Fruit fly (Drosophila melanogaster) whole organism, wandering third instar larva: Measurements from ENCODE around the gene CG8673.

ENCODE experiments used
- Abd-B ChIP-seq: fragments of >200 bp; optimal IDR thresholded peaks from 2 replicates; lab custom pipeline; 2017; ENCODE audit warnings: missing biosample characterization, missing genetic modification characterization
- CG9705 ChIP-seq: fragments of 200-800 bp; sonication (Bioruptor generic); optimal IDR thresholded peaks from 2 replicates; lab custom pipeline; 2018; ENCODE audit warnings: missing biosample characterization, mild to moderate bottlenecking, missing genetic modification characterization
- CrebA ChIP-seq: fragments of 200-800 bp; sonication (Bioruptor generic); optimal IDR thresholded peaks from 2 replicates; lab custom pipeline; 2016; ENCODE audit warnings: missing biosample characterization, mild to moderate bottlenecking, missing genetic modification characterization, borderline replicate concordance
- Dif ChIP-seq: fragments of 200-275, 200-300 bp; sonication (Bioruptor generic); optimal IDR thresholded peaks from 2 replicates; lab custom pipeline; 2018; ENCODE audit warnings: missing biosample characterization, missing genetic modification characterization; ENCODE audit not compliant: partially characterized antibody
- GATAd ChIP-seq: sonication (Bioruptor generic); optimal IDR thresholded peaks from 2 replicates; lab custom pipeline; 2016; ENCODE audit warnings: missing biosample characterization, missing genetic modification characterization
- HLH106 ChIP-seq: fragments of 200-800 bp; optimal IDR thresholded peaks from 3 replicates; lab custom pipeline; 2019; ENCODE audit warnings: missing biosample characterization, mild to moderate bottlenecking, missing genetic modification characterization, moderate library complexity
- Hnf4 ChIP-seq: fragments of 200-800 bp; sonication (Bioruptor generic); optimal IDR thresholded peaks from 2 replicates; lab custom pipeline; 2016; ENCODE audit warnings: missing biosample characterization, mild to moderate bottlenecking, missing genetic modification characterization
- Hr78 ChIP-seq: fragments of >200 bp; optimal IDR thresholded peaks from 2 replicates; lab custom pipeline; 2017; ENCODE audit warnings: missing biosample characterization, missing genetic modification characterization
- Hr83 ChIP-seq: fragments of 200-300 bp; sonication (Bioruptor generic); optimal IDR thresholded peaks from 2 replicates; lab custom pipeline; 2016; ENCODE audit warnings: missing biosample characterization, mild to moderate bottlenecking, missing genetic modification characterization, moderate library complexity; ENCODE audit not compliant: poor library complexity, severe bottlenecking
- Jra ChIP-seq: sonication (Bioruptor generic); optimal IDR thresholded peaks from 2 replicates; lab custom pipeline; 2016; ENCODE audit warnings: missing biosample characterization, missing genetic modification characterization
- Mio ChIP-seq: sonication (Bioruptor generic); optimal IDR thresholded peaks from 2 replicates; lab custom pipeline; 2016; ENCODE audit warnings: missing biosample characterization, missing genetic modification characterization
- OdsH ChIP-seq: fragments of 200-800 bp; sonication (Bioruptor generic); optimal IDR thresholded peaks from 2 replicates; lab custom pipeline; 2016; ENCODE audit warnings: missing biosample characterization, mild to moderate bottlenecking, missing genetic modification characterization
- Rel ChIP-seq, 2 experiments: fragments of 200-800 bp; sonication (Bioruptor generic) in 1 of 2; optimal IDR thresholded peaks; 2 replicates in 1 of 2; 3 replicates in 1 of 2; lab custom pipeline; 2016 to 2019; ENCODE audit warnings: mild to moderate bottlenecking in 2 of 2, missing biosample characterization in 2 of 2, missing genetic modification characterization in 2 of 2, moderate library complexity in 1 of 2
- Sp1 ChIP-seq: fragments of 200-800 bp; sonication (Bioruptor generic); optimal IDR thresholded peaks from 3 replicates; lab custom pipeline; 2019; ENCODE audit warnings: missing biosample characterization, mild to moderate bottlenecking, missing genetic modification characterization, moderate library complexity
- ey ChIP-seq: fragments of 200-800 bp; sonication (Bioruptor generic); optimal IDR thresholded peaks from 2 replicates; lab custom pipeline; 2016; ENCODE audit warnings: missing biosample characterization, missing genetic modification characterization
- foxo ChIP-seq, 2 experiments: fragments of 200-800 bp; sonication (Bioruptor generic); optimal IDR thresholded peaks; 2 replicates in 1 of 2; 3 replicates in 1 of 2; lab custom pipeline; 2016 to 2017; ENCODE audit warnings: missing biosample characterization in 2 of 2, missing genetic modification characterization in 2 of 2
- fru ChIP-seq: fragments of 200-800 bp; sonication (Bioruptor generic); optimal IDR thresholded peaks from 3 replicates; lab custom pipeline; 2016; ENCODE audit warnings: missing biosample characterization, mild to moderate bottlenecking, missing genetic modification characterization
- h ChIP-seq: fragments of 200-800 bp; sonication (Bioruptor generic); optimal IDR thresholded peaks from 3 replicates; lab custom pipeline; 2016; ENCODE audit warnings: missing biosample characterization, mild to moderate bottlenecking, missing genetic modification characterization
- jim ChIP-seq: fragments of 175-275, 200-325 bp; sonication (Bioruptor generic); optimal IDR thresholded peaks from 2 replicates; lab custom pipeline; 2016; ENCODE audit warnings: missing biosample characterization, mild to moderate bottlenecking, missing genetic modification characterization
- lola ChIP-seq: fragments of >200 bp; optimal IDR thresholded peaks from 2 replicates; lab custom pipeline; 2017; ENCODE audit warnings: missing biosample characterization, missing genetic modification characterization
- psq ChIP-seq: fragments of 200-800 bp; sonication (Bioruptor generic); optimal IDR thresholded peaks from 3 replicates; lab custom pipeline; 2017; ENCODE audit warnings: missing biosample characterization, mild to moderate bottlenecking, missing genetic modification characterization, moderate library complexity
- rgr ChIP-seq: fragments of 200-800 bp; sonication (Bioruptor generic); optimal IDR thresholded peaks from 3 replicates; lab custom pipeline; 2016; ENCODE audit warnings: missing biosample characterization, mild to moderate bottlenecking, missing genetic modification characterization
- sage ChIP-seq: fragments of 200-800 bp; sonication (Bioruptor generic); optimal IDR thresholded peaks from 2 replicates; lab custom pipeline; 2016; ENCODE audit warnings: missing biosample characterization, mild to moderate bottlenecking, missing genetic modification characterization
- sv ChIP-seq: fragments of 200-800 bp; sonication (Bioruptor generic); optimal IDR thresholded peaks from 3 replicates; lab custom pipeline; 2016; ENCODE audit warnings: missing biosample characterization, missing genetic modification characterization
- tai ChIP-seq: sonication (Bioruptor generic); optimal IDR thresholded peaks from 2 replicates; lab custom pipeline; 2016; ENCODE audit warnings: missing biosample characterization, missing genetic modification characterization
- usp ChIP-seq: fragments of >200 bp; optimal IDR thresholded peaks from 2 replicates; lab custom pipeline; 2017; ENCODE audit warnings: missing biosample characterization, missing genetic modification characterization
- woc ChIP-seq: sonication (Bioruptor generic); optimal IDR thresholded peaks from 2 replicates; lab custom pipeline; 2016; ENCODE audit warnings: missing biosample characterization, mild to moderate bottlenecking, missing genetic modification characterization

The CG8673 gene

DNA sequence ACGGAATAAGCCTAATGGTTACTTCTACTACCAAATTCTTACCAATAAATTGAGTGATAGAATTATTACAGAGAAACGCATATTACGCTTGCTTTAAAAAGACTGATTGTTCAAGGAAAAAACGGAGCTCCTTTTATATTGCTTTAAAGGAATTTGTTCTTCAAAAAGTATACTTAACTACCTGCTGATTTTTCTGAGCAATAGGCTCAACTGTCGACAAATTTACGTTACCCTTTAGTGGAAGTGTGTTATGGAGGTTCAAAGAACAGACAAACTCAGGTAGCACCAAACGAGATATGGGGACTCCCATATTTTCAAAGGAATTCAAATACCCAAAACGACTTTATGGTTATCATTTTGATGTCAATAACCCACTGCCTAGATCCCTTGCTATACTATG, 19.8 kb downstream of the CG8673 start, which contains the start of gene CG42762:
CG42762 (minus strand) TSS at position 101 of the 400 bp plus-strand sequence.
- TF ChIP-seq Abd-B (GFP tag; lab: Kevin White, UChicago), result no peak
- no peak for TF ChIP-seq jim
- no peak for TF ChIP-seq Sp1 (GFP tag; lab: Kevin White, UChicago)
- no peak for TF ChIP-seq sage (GFP tag; lab: Kevin White, UChicago)
- TF ChIP-seq CG9705, result no peak
- TF ChIP-seq woc, result no peak
- no peak for TF ChIP-seq Hr78
- TF ChIP-seq ey (GFP tag; lab: Kevin White, UChicago), result no peak
- TF ChIP-seq GATAd (GFP tag; lab: Kevin White, UChicago), result no peak
- no peak for TF ChIP-seq Hr83 (GFP tag; lab: Kevin White, UChicago)
- TF ChIP-seq Dif (GFP tag; lab: Kevin White, UChicago), result no peak
- TF ChIP-seq CrebA (GFP tag; lab: Kevin White, UChicago), result no peak
- no peak for TF ChIP-seq Rel (GFP tag; optimal IDR thresholded peaks at IDR 0.05; lab: Kevin White, UChicago)
- TF ChIP-seq Rel (tag; optimal IDR thresholded peaks at IDR 0.05; lab: Kevin White, UChicago), result no peak
- TF ChIP-seq fru (GFP tag; lab: Kevin White, UChicago), result no peak
- TF ChIP-seq OdsH (GFP tag; lab: Kevin White, UChicago), result no peak
- no peak for TF ChIP-seq psq
- no peak for TF ChIP-seq lola (GFP tag; lab: Kevin White, UChicago)
- no peak for TF ChIP-seq h (GFP tag; lab: Kevin White, UChicago)
- TF ChIP-seq Hnf4, result no peak

- TF ChIP-seq Jra (GFP tag; lab: Kevin White, UChicago), result no peak
- no peak for TF ChIP-seq Hr83 (GFP tag; lab: Kevin White, UChicago)
- peak; percentile 15 for TF ChIP-seq tai (GFP tag; lab: Kevin White, UChicago)
- no peak for TF ChIP-seq CrebA (GFP tag; lab: Kevin White, UChicago)
- TF ChIP-seq Rel (GFP tag; optimal IDR thresholded peaks at IDR 0.05; lab: Kevin White, UChicago), result no peak
- no peak for TF ChIP-seq Rel (tag; optimal IDR thresholded peaks at IDR 0.05; lab: Kevin White, UChicago)
- no peak for TF ChIP-seq Mio
- no peak for TF ChIP-seq fru (GFP tag; lab: Kevin White, UChicago)
- TF ChIP-seq woc, result peak; percentile 9
- no peak for TF ChIP-seq rgr (GFP tag; lab: Kevin White, UChicago)
Observed at dm6 chr2L:8145067-8145808, 21.1 kb downstream of the CG8673 start, which contains the start of the genes CG42763 and CG43394. CG42763 (minus strand) TSS chr2L:8145107. CG43394 (plus strand) TSS chr2L:8145758.

dm6 chr2L:8146994-8147661, 23.0 kb downstream of the CG8673 start, which contains the start of gene CG31606:
CG31606 (plus strand) TSS chr2L:8147611.
- no peak for TF ChIP-seq Rel (GFP tag; optimal IDR thresholded peaks at IDR 0.05; lab: Kevin White, UChicago)
- no peak for TF ChIP-seq Rel (tag; optimal IDR thresholded peaks at IDR 0.05; lab: Kevin White, UChicago)
- no peak for TF ChIP-seq woc
- TF ChIP-seq foxo (GFP tag; optimal IDR thresholded peaks at IDR 0.05; lab: Kevin White, UChicago), result no peak
- TF ChIP-seq CG9705, result no peak
- TF ChIP-seq usp (GFP tag; lab: Kevin White, UChicago), result no peak
- no peak for TF ChIP-seq Jra (GFP tag; lab: Kevin White, UChicago)
- TF ChIP-seq tai (GFP tag; lab: Kevin White, UChicago), result no peak
- TF ChIP-seq sage (GFP tag; lab: Kevin White, UChicago), result no peak
- TF ChIP-seq HLH106, result no peak
- no peak for TF ChIP-seq sv (GFP tag; lab: Kevin White, UChicago)
- TF ChIP-seq OdsH (GFP tag; lab: Kevin White, UChicago), result no peak
- TF ChIP-seq jim, result no peak
- no peak for TF ChIP-seq rgr (GFP tag; lab: Kevin White, UChicago)
- TF ChIP-seq Hnf4, result no peak
- no peak for TF ChIP-seq Dif (GFP tag; lab: Kevin White, UChicago)

DNA sequence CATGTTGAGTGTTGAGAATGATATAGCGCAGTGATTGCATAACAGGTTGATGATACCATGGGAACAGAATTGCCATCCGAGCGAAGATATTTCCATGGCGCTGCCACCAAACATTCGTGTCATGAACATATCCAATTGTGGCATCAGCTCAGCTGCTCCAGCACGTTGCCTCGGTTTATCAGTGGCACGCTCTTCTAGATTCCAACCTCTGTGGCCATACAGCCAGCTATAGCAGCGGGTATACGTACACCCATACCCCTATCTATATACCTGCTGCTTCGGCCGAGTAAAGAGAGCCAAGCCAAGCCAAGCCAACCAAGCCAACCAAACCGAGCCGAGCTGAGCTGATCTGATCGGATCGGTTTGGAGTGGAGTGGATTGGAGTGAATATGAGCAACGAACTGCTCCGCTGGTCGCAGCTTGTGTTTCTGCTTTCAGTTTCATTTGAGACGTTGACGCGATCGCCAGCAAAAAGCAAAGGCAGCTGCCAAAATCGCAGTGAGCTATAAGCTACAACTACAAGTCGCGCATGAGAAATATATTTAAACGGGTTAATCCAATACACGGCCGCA, 24.5 kb downstream of the CG8673 start:
- TF ChIP-seq Abd-B (GFP tag; lab: Kevin White, UChicago) (no peak), rgr (GFP tag; lab: Kevin White, UChicago) (peak; percentile 26), Sp1 (GFP tag; lab: Kevin White, UChicago) (peak; percentile 6), h (GFP tag; lab: Kevin White, UChicago) (peak; percentile 5)
